Worm (Caenorhabditis elegans) whole organism, L1 larva: Measurements from ENCODE around the gene sms-3.

Source experiments
- efl-1 ChIP-seq, 4 experiments: fragments of 150-350 bp; optimal IDR thresholded peaks in 3 of 4; peaks in 1 of 4; 1 replicate in 1 of 4; 2 replicates in 3 of 4; lab custom pipeline; 2014; ENCODE audit warnings: missing biosample characterization in 2 of 4, missing genetic modification characterization in 2 of 4, missing genetic modification reagents in 2 of 4
- mef-2 ChIP-seq: fragments of 150-350 bp; optimal IDR thresholded peaks from 2 replicates; lab custom pipeline; 2014; ENCODE audit warnings: missing biosample characterization, missing genetic modification characterization
- pqm-1 ChIP-seq: sonication (generic microtip); optimal IDR thresholded peaks from 3 replicates; lab custom pipeline; 2017; ENCODE audit warnings: missing biosample characterization, missing genetic modification characterization

- TF ChIP-seq pqm-1 (no peak), mef-2 (tag; lab: Kevin White, UChicago) (no peak), efl-1 (optimal IDR thresholded peaks at IDR 0.05; lab: Kevin White, UChicago) (no peak), efl-1 (GFP tag; optimal IDR thresholded peaks at IDR 0.05 in 1 of 2; lab: Kevin White, UChicago) (no peak)
Measured at ce11 chrIII:1554347-1554746, 46.6 kb downstream of the sms-3 start, which contains the start of gene ddx-35.
